Fruit fly (Drosophila melanogaster) whole organism, prepupa: ENCODE data around the gene Ctr1A.

Experiments used
- CG16779 ChIP-seq: fragments of 200-800 bp; sonication (Bioruptor generic); optimal IDR thresholded peaks from 3 replicates; lab custom pipeline; 2017; ENCODE audit warnings: missing biosample characterization, mild to moderate bottlenecking, missing genetic modification characterization
- CG6808 ChIP-seq: fragments of 200-800 bp; sonication (Bioruptor generic); optimal IDR thresholded peaks from 3 replicates; lab custom pipeline; 2017; ENCODE audit warnings: missing biosample characterization, missing genetic modification characterization, mild to moderate bottlenecking, moderate library complexity, missing genetic modification reagents
- CG7368 ChIP-seq: fragments of 200-800 bp; sonication (Bioruptor generic); optimal IDR thresholded peaks from 3 replicates; lab custom pipeline; 2016; ENCODE audit warnings: missing biosample characterization, missing genetic modification characterization
- Eip75B ChIP-seq: fragments of 200-800 bp; sonication (Bioruptor generic); optimal IDR thresholded peaks from 3 replicates; lab custom pipeline; 2016; ENCODE audit warnings: missing biosample characterization, missing genetic modification characterization
- Gug ChIP-seq: fragments of 200-800 bp; sonication (Bioruptor generic); IDR thresholded peaks from 2 replicates; pipeline ENCODE4 v1.3.6; 2022; ENCODE audit warnings: missing biosample characterization, missing genetic modification characterization
- Hr38 ChIP-seq: sonication (Bioruptor generic); optimal IDR thresholded peaks from 2 replicates; lab custom pipeline; 2016; ENCODE audit warnings: missing biosample characterization, missing genetic modification characterization

DNA sequence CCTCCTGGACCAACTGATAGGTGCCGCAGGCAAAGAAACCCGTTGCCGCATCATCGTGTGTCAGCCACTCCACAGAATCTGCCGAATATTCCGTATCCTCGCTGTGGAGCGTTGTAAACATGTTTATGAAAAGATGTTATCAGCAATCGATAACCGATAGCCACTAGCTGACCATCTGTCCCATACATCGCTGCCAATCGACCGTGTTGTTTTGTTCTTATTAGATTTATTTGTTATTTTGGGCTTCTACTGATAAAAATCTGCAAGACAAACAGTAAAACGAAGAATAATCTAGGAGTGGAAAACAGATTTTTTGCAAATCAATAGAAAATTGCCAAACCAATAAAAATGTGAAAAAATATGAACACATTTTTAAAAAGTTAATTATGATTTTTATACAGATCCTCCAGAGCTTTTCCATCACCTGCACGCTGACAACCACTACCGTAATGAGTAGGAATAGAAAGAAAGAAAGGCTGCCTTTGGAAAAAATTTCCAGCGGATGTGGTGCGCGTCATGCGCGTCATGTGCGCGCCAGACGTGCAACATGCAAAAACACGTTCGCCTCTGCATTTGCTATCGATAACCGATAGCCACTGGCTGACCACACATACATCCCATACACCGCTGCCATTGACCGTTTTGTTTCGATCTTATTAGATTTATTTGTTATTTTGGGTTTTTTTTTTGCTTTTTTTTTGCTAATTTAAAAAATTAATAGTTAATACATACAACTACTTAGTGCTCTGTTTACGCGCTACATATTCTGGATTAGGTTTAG, 27.4 kb downstream of the Ctr1A start, which contains the start of gene CG3184:
- no peak for TF ChIP-seq CG7368
- no peak for TF ChIP-seq CG16779
- TF ChIP-seq Gug (GFP tag; lab: Robert Waterston, UW), result no peak
- TF ChIP-seq Hr38 (GFP tag; lab: Kevin White, UChicago), result no peak
- no peak for TF ChIP-seq CG6808 (GFP tag; lab: Kevin White, UChicago)
- no peak for TF ChIP-seq Eip75B (GFP tag; lab: Kevin White, UChicago)
